Fruit fly (Drosophila melanogaster) whole organism, adult: ENCODE data around the gene toc.
A peak's percentile ranks its signal among the peaks of the same experiment; 100 is the strongest.

ENCODE experiments used
- CG11617 ChIP-seq: fragments of 200-800 bp; sonication (Bioruptor generic); optimal IDR thresholded peaks from 2 replicates; lab custom pipeline; 2017; ENCODE audit warnings: mild to moderate bottlenecking, missing biosample characterization, missing genetic modification reagents, missing genetic modification characterization
- CG12768 ChIP-seq: fragments of 200-800 bp; sonication (Bioruptor generic); optimal IDR thresholded peaks from 2 replicates; lab custom pipeline; 2017; ENCODE audit warnings: missing biosample characterization, missing genetic modification characterization, mild to moderate bottlenecking, moderate library complexity, missing genetic modification reagents
- CG14711 ChIP-seq: fragments of 200-800 bp; sonication (Bioruptor generic); optimal IDR thresholded peaks from 2 replicates; lab custom pipeline; 2018; ENCODE audit warnings: missing biosample characterization, mild to moderate bottlenecking, missing genetic modification characterization, moderate library complexity
- CG1620 ChIP-seq: fragments of 200-800 bp; sonication (Bioruptor generic); optimal IDR thresholded peaks from 2 replicates; lab custom pipeline; 2016; ENCODE audit warnings: missing biosample characterization, missing genetic modification characterization
- CG33017 ChIP-seq: fragments of 200-800 bp; sonication (Bioruptor generic); optimal IDR thresholded peaks from 2 replicates; lab custom pipeline; 2018; ENCODE audit warnings: missing biosample characterization, mild to moderate bottlenecking, missing genetic modification characterization, moderate library complexity
- CG5204 ChIP-seq: fragments of 200-800 bp; sonication (Bioruptor generic); optimal IDR thresholded peaks from 2 replicates; lab custom pipeline; 2016; ENCODE audit warnings: missing biosample characterization, missing genetic modification characterization
- CG7045 ChIP-seq: fragments of 200-800 bp; sonication (Bioruptor generic); optimal IDR thresholded peaks from 2 replicates; lab custom pipeline; 2017; ENCODE audit warnings: missing biosample characterization, mild to moderate bottlenecking, missing genetic modification characterization
- CG7101 ChIP-seq: fragments of 200-800 bp; sonication (Bioruptor generic); optimal IDR thresholded peaks from 2 replicates; lab custom pipeline; 2018; ENCODE audit warnings: missing biosample characterization, mild to moderate bottlenecking, missing genetic modification characterization, moderate library complexity
- Clk ChIP-seq: fragments of 200-800 bp; sonication (Bioruptor generic); optimal IDR thresholded peaks from 2 replicates; lab custom pipeline; 2017; ENCODE audit warnings: missing biosample characterization, missing genetic modification characterization
- Crg-1 ChIP-seq: fragments of 200-800 bp; sonication (Bioruptor generic); optimal IDR thresholded peaks from 2 replicates; lab custom pipeline; 2016; ENCODE audit warnings: missing biosample characterization, missing genetic modification characterization
- Hr96 ChIP-seq: fragments of 200-800 bp; sonication (Bioruptor generic); optimal IDR thresholded peaks from 2 replicates; lab custom pipeline; 2016; ENCODE audit warnings: missing biosample characterization, missing genetic modification characterization
- Mnt ChIP-seq: fragments of 200-800 bp; sonication (Bioruptor generic); optimal IDR thresholded peaks from 2 replicates; lab custom pipeline; 2016; ENCODE audit warnings: missing biosample characterization, mild to moderate bottlenecking, missing genetic modification characterization
- bab1 ChIP-seq: fragments of 200-800 bp; sonication (Bioruptor generic); optimal IDR thresholded peaks from 3 replicates; lab custom pipeline; 2019; ENCODE audit warnings: missing biosample characterization, mild to moderate bottlenecking, missing genetic modification characterization, moderate library complexity
- cic ChIP-seq: fragments of 200-800 bp; sonication (Bioruptor generic); optimal IDR thresholded peaks from 2 replicates; lab custom pipeline; 2017; ENCODE audit warnings: missing biosample characterization, mild to moderate bottlenecking, missing genetic modification characterization, moderate library complexity
- cnc ChIP-seq, 2 experiments: fragments of >200 bp; optimal IDR thresholded peaks; 2 replicates each; lab custom pipeline; 2017
- kay ChIP-seq: fragments of 200-800 bp; sonication (Bioruptor generic); peaks from one replicate; lab custom pipeline; 2016; ENCODE audit warnings: missing biosample characterization, missing genetic modification characterization, borderline replicate concordance
- ovo ChIP-seq: fragments of 200-800 bp; sonication (Bioruptor generic); optimal IDR thresholded peaks from 2 replicates; lab custom pipeline; 2016; ENCODE audit warnings: missing biosample characterization, missing genetic modification characterization
- pad ChIP-seq: fragments of 200-800 bp; sonication (Bioruptor generic); optimal IDR thresholded peaks from 3 replicates; lab custom pipeline; 2017; ENCODE audit warnings: missing biosample characterization, missing genetic modification characterization, mild to moderate bottlenecking, moderate library complexity, missing genetic modification reagents
- tj ChIP-seq: fragments of 200-800 bp; sonication (Bioruptor generic); optimal IDR thresholded peaks from 3 replicates; lab custom pipeline; 2017; ENCODE audit warnings: missing biosample characterization, mild to moderate bottlenecking, missing genetic modification characterization, moderate library complexity
- toe ChIP-seq: fragments of 200-800 bp; sonication (Bioruptor generic); optimal IDR thresholded peaks from 2 replicates; lab custom pipeline; 2016; ENCODE audit warnings: missing biosample characterization, missing genetic modification characterization

The toc gene

DNA sequence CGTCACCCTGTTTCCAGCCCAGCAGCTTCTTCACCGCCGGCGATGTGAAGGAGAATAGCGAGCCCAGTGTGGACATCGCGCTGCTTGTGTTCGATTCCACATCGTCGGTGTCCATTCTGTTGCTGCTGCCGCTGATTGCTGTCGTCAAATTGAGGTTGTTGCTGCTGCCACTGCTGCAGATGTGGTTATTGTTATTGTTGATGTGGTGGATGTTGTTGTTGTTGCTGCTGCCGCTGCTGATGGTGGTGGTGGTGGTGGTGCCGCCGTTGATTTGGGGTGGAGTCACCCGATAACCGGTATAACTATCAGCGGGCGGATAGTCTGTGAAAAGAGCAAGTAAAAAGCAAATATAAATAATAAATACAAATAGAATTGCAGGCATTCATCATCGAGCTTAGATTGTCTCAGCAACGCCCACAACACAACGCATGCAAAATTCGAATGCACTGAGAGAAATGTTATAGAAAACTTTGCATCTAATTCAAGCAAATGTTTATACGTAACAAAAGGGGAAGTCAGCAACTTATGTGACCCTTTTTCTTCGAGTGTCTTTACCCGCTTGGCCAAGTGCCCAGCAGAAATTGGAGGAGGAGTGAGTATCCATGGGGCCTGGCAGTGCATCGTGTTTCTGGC lies 4.5 kb upstream of the toc start:
- TF ChIP-seq CG7101 (tag; lab: Kevin White, UChicago) (no peak), Clk (GFP tag; lab: Kevin White, UChicago) (no peak), cnc (optimal IDR thresholded peaks at IDR 0.05; lab: Kevin White, UChicago) (no peak), tj (GFP tag; lab: Kevin White, UChicago) (no peak), CG14711 (tag; lab: Kevin White, UChicago) (no peak), Hr96 (no peak), CG12768 (GFP tag; lab: Kevin White, UChicago) (no peak), kay (no peak), toe (GFP tag; lab: Kevin White, UChicago) (no peak), CG11617 (GFP tag; lab: Kevin White, UChicago) (no peak), cic (GFP tag; lab: Kevin White, UChicago) (no peak), CG7045 (no peak), bab1 (GFP tag; lab: Kevin White, UChicago) (no peak), ovo (GFP tag; lab: Kevin White, UChicago) (no peak), CG1620 (no peak), Mnt (GFP tag; lab: Kevin White, UChicago) (no peak)

DNA sequence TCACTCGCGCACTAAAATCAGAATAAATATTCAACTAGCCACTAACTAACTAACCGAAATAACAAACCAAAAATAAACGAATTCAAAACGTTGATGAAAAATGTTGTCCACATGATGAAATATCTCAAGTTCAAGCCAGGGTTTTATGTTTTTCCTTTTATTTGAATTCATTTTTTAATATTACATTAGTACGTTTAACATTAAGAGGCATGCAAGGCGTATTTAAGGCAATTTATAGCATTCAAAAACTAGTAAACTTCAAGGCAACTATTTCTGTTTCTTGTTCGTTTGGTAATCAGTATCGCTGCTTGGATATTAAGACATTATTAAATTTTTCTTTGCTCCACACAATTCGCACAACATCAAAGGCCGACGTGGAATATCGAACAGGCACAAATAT lies 1.3 kb upstream of the toc start:
- TF ChIP-seq kay (peak; percentile 83), ovo (GFP tag; lab: Kevin White, UChicago) (no peak)

DNA sequence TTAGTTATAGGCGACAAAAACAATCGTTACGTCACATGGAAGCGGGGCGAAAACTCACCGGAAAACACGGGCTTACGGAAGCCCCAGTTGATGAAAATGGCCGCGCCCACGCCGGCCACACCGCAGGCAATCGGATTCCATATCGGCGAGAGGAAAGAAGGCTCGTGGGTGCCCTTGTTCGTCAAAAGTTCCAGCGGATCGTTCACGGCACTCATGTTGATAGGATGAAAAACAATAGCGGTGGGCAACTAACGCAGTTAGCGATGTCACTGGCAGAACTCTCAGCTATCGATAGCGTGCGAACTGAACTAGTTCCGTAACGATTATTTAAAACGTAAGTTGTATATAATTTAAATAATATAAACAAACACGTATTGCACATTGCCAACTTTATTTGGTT lies 884 bp upstream of the toc start, which contains the start of gene ND-B14.5B:
Gene ND-B14.5B, minus strand, starts transcription at position 379 of the 400 bp plus-strand sequence.
- TF ChIP-seq CG14711 (tag; lab: Kevin White, UChicago) (no peak), bab1 (GFP tag; lab: Kevin White, UChicago) (peak; percentile 14), CG11617 (GFP tag; lab: Kevin White, UChicago) (no peak)

DNA sequence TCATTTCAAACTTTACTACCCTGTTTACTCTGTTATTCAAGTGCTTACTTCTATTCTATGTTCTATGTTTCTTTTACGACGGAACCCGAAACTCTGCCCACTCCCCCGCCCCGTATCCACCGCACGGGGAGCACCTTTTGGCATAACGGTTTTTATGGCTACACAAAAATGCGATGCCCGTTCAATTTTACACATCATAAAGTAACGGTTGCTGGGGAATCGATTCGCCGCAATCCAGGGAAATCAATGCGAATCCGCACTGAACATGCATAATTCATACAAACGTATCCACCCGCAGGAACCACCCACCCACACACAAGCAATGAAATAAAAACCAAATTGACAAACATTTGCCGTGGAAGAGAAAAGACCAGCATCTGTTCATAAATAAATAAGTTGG lies 678 bp downstream of the toc start:
- TF ChIP-seq toe (GFP tag; lab: Kevin White, UChicago) (no peak), Hr96 (no peak), pad (GFP tag; lab: Kevin White, UChicago) (peak; percentile 60), CG11617 (GFP tag; lab: Kevin White, UChicago) (no peak)

DNA sequence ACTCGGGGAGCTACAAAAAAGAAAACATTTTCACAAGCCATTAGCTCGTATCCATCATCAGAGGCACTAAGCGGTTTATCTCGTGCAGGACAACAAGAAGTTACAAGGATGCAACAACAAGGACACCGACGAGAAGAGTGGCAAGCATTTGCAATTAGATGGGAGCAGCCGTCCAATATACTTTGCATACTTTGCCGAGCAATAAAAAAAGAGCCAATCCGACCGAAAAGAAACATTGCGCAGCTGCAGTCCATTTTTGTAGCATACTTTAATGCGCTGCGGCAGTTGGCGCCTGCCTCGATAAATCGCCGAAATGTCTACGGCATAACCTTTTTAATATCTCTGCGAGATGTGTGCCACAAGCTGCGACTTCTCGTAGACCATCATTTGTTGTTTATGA lies 12.9 kb downstream of the toc start:
- TF ChIP-seq kay (no peak), CG33017 (no peak), cnc (optimal IDR thresholded peaks at IDR 0.05; lab: Kevin White, UChicago) (no peak), Clk (GFP tag; lab: Kevin White, UChicago) (no peak)

DNA sequence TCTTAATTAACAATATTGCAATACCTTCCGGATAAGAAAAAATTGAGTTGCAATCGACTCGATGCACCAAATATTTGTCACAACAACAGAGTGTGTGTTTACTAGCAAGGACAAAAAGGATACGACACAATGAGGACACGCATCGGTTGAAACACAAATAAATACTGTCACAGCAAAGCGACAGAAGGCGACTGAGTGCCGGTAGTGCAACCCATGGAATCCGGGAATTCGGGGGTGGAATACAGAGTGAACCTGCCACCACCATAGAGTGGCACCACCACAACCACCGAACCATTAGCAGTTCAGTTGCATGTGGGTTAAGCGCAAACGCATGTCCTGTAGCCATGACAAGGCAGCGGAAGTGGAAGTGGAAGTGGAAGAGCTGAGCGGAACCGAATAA lies 14.2 kb downstream of the toc start:
- TF ChIP-seq pad (GFP tag; lab: Kevin White, UChicago): no peak
- TF ChIP-seq kay: no peak
- TF ChIP-seq CG7101 (tag; lab: Kevin White, UChicago): no peak
- TF ChIP-seq CG12768 (GFP tag; lab: Kevin White, UChicago): no peak
- TF ChIP-seq bab1 (GFP tag; lab: Kevin White, UChicago): no peak
- TF ChIP-seq tj (GFP tag; lab: Kevin White, UChicago): no peak
- TF ChIP-seq CG33017: no peak
- TF ChIP-seq CG1620: no peak
- no peak for TF ChIP-seq Mnt (GFP tag; lab: Kevin White, UChicago)
- TF ChIP-seq Clk (GFP tag; lab: Kevin White, UChicago): no peak
- no peak for TF ChIP-seq CG7045
- no peak for TF ChIP-seq Hr96
- TF ChIP-seq toe (GFP tag; lab: Kevin White, UChicago): no peak
- TF ChIP-seq Crg-1: no peak
- TF ChIP-seq cnc (optimal IDR thresholded peaks at IDR 0.05; lab: Kevin White, UChicago): no peak
- TF ChIP-seq CG5204: no peak
- no peak for TF ChIP-seq CG14711 (tag; lab: Kevin White, UChicago)

DNA sequence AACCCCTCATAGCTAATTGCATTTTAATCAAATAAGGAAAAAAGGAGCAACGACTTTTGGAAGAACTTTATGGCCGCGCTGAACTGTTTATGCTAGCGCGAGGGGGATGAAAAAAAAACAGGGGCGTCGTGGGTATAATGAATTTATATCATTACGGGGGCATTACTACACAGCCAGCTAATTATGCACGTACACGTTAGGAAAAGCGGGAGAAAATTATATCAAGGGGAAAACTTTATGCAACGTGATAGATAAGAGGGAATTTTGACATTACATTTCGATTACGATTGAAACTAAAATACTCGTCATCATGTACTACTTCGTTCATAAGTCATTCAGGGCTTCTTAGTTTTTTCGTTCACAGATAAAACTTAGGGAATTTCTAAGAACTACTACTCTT lies 16.3 kb downstream of the toc start, which contains the start of gene CG15403:
Gene CG15403, plus strand, starts transcription at position 301 of the 400 bp plus-strand sequence.
- TF ChIP-seq toe (GFP tag; lab: Kevin White, UChicago) (no peak), Hr96 (no peak), Mnt (GFP tag; lab: Kevin White, UChicago) (no peak), Crg-1 (no peak), pad (GFP tag; lab: Kevin White, UChicago) (no peak), CG12768 (GFP tag; lab: Kevin White, UChicago) (no peak), CG7101 (tag; lab: Kevin White, UChicago) (no peak), bab1 (GFP tag; lab: Kevin White, UChicago) (no peak), CG5204 (no peak), CG14711 (tag; lab: Kevin White, UChicago) (no peak), Clk (GFP tag; lab: Kevin White, UChicago) (no peak), CG7045 (no peak), ovo (GFP tag; lab: Kevin White, UChicago) (no peak), cnc (optimal IDR thresholded peaks at IDR 0.05; lab: Kevin White, UChicago) (no peak), CG1620 (no peak), CG11617 (GFP tag; lab: Kevin White, UChicago) (no peak)
